Fruit fly (Drosophila melanogaster): ENCODE results near the gene nSyb.

The nSyb gene

dm6 chr3L:1647276-1647919 lies 9.8 kb upstream of the nSyb start, which contains the start of the genes CG17249 and Bro (continued):
- TF ChIP-seq trem (tag; optimal IDR thresholded peaks at IDR 0.05) (peak; percentile 46), CG16863 (GFP tag; optimal IDR thresholded peaks at IDR 0.05) (peak; percentile 42), CG9817 (tag; optimal IDR thresholded peaks at IDR 0.05) (peak; percentile 16), sug (tag; optimal IDR thresholded peaks at IDR 0.05) (peak; percentile 36), CG14860 (GFP tag; IDR thresholded peaks at IDR 0.05; ENCODE audit: partially characterized antibody) (no peak), CG18476 (GFP tag; optimal IDR thresholded peaks at IDR 0.05) (no peak), CG8478 (optimal IDR thresholded peaks at IDR 0.05) (no peak), CG10462 (GFP tag; optimal IDR thresholded peaks at IDR 0.05) (peak; percentile 28), Spps (tag; optimal IDR thresholded peaks at IDR 0.05) (no peak), Eip74EF (GFP tag; optimal IDR thresholded peaks at IDR 0.05) (no peak), luna (GFP tag; optimal IDR thresholded peaks at IDR 0.05) (no peak), wek (GFP tag; optimal IDR thresholded peaks at IDR 0.05) (no peak), CG32772 (GFP tag; IDR thresholded peaks at IDR 0.05) (no peak), salm (tag; optimal IDR thresholded peaks at IDR 0.05) (no peak), Gsc (GFP tag; IDR thresholded peaks at IDR 0.05) (no peak), CG6175 (GFP tag; IDR thresholded peaks at IDR 0.05) (no peak), CG12071 (GFP tag; optimal IDR thresholded peaks at IDR 0.05) (no peak), Ets65A (GFP tag) (peak; percentile 74), cas (GFP tag; IDR thresholded peaks at IDR 0.05) (no peak), CG3407 (GFP tag; optimal IDR thresholded peaks at IDR 0.05) (no peak), Oaz (GFP tag; IDR thresholded peaks at IDR 0.05) (no peak), CG8765 (GFP tag; IDR thresholded peaks at IDR 0.05) (no peak), Nf-YC (tag; optimal IDR thresholded peaks at IDR 0.05) (no peak), pnt (GFP tag; optimal IDR thresholded peaks at IDR 0.05) (no peak), Sin3A (optimal IDR thresholded peaks at IDR 0.05) (peak; percentile 50), grn (GFP tag; optimal IDR thresholded peaks at IDR 0.05) (no peak), CG6689 (GFP tag; IDR thresholded peaks at IDR 0.05) (no peak), CG2120 (GFP tag; optimal IDR thresholded peaks at IDR 0.05) (peak; percentile 72), caup (GFP tag; optimal IDR thresholded peaks at IDR 0.05; ENCODE audit: severe bottlenecking) (no peak), CG15696 (tag; optimal IDR thresholded peaks at IDR 0.05) (no peak), CG5245 (GFP tag; optimal IDR thresholded peaks at IDR 0.05) (no peak), CG11560 (tag; IDR thresholded peaks at IDR 0.05) (no peak), CG13775 (GFP tag; optimal IDR thresholded peaks at IDR 0.05) (no peak), CG4854 (GFP tag; optimal IDR thresholded peaks at IDR 0.05) (peak; percentile 94), CG17186 (GFP tag; optimal IDR thresholded peaks at IDR 0.05) (peak; percentile 49), dm (GFP tag; optimal IDR thresholded peaks at IDR 0.05) (peak; percentile 39), dmrt11E (tag; optimal IDR thresholded peaks at IDR 0.05) (no peak), dysf (GFP tag; IDR thresholded peaks at IDR 0.05) (no peak), Hr51 (GFP tag; optimal IDR thresholded peaks at IDR 0.05) (peak in 1 of 2 experiments; percentile 57), otp (GFP tag; IDR thresholded peaks at IDR 0.05) (no peak), Hmx (GFP tag; optimal IDR thresholded peaks at IDR 0.05) (no peak), Hmr (GFP tag; optimal IDR thresholded peaks at IDR 0.05) (peak; percentile 42), CG9609 (GFP tag; optimal IDR thresholded peaks at IDR 0.05) (peak; percentile 50), HLHmδ (GFP tag; optimal IDR thresholded peaks at IDR 0.05) (no peak), br (optimal IDR thresholded peaks at IDR 0.05) (no peak), Scr (GFP tag; IDR thresholded peaks at IDR 0.05; ENCODE audit: partially characterized antibody) (peak; percentile 25; the same call in 1 of the 2 replicates), B-H1 (GFP tag; IDR thresholded peaks at IDR 0.05) (no peak), ems (GFP tag; optimal IDR thresholded peaks at IDR 0.05) (peak; percentile 17), kay (GFP tag; optimal IDR thresholded peaks at IDR 0.05) (no peak), MBD-R2 (GFP tag; IDR thresholded peaks at IDR 0.05) (peak; percentile 97), Sox102F (GFP tag; optimal IDR thresholded peaks at IDR 0.05) (no peak), kni (GFP tag; optimal IDR thresholded peaks at IDR 0.05) (no peak)
